Worm (Caenorhabditis elegans) whole organism, early embryonic: ENCODE measurements around the gene srz-63.

ENCODE experiments used
- ama-1 ChIP-seq: fragments of 150-350 bp; optimal IDR thresholded peaks from 2 replicates; lab custom pipeline; 2014
- ets-7 ChIP-seq: sonication (generic microtip); optimal IDR thresholded peaks from 2 replicates; lab custom pipeline; 2016; ENCODE audit warnings: missing genotype, missing genetic modification characterization, missing compliant biosample characterization
- flt-1 ChIP-seq: fragments of 200-800 bp; sonication (Bioruptor generic); IDR thresholded peaks from 2 replicates; pipeline ENCODE4 v1.3.6; 2022; ENCODE audit warnings: missing genetic modification characterization, missing compliant biosample characterization
- hmbx-1 ChIP-seq: sonication (generic microtip); optimal IDR thresholded peaks from 2 replicates; lab custom pipeline; 2016; ENCODE audit warnings: mild to moderate bottlenecking, missing genetic modification characterization, missing compliant biosample characterization
- hnd-1 ChIP-seq: sonication (generic microtip); optimal IDR thresholded peaks from 2 replicates; lab custom pipeline; 2016; ENCODE audit warnings: missing genetic modification characterization, missing compliant biosample characterization
- pes-1 ChIP-seq: fragments of 200-800 bp; sonication (Bioruptor generic); IDR thresholded peaks from 2 replicates; pipeline ENCODE4 v1.3.6; 2022; ENCODE audit warnings: missing genetic modification reagents, missing genetic modification characterization, missing compliant biosample characterization
- tra-4 ChIP-seq: sonication (generic microtip); optimal IDR thresholded peaks from 2 replicates; lab custom pipeline; 2017; ENCODE audit warnings: missing genetic modification characterization, missing compliant biosample characterization

ce11 chrII:1244420-1244959 lies 34.0 kb upstream of the srz-63 start:
- no peak for TF ChIP-seq flt-1
- TF ChIP-seq hmbx-1 = no peak
- no peak for TF ChIP-seq pes-1
- TF ChIP-seq ama-1 (lab: Kevin White, UChicago) = no peak
- TF ChIP-seq hnd-1 (tag; lab: Kevin White, UChicago) = no peak
- no peak for TF ChIP-seq tra-4 (tag; lab: Kevin White, UChicago)
- no peak for TF ChIP-seq ets-7
